Worm (Caenorhabditis elegans) whole organism, mixed stage, embryonic: ENCODE measurements around the gene Y53G8AM.6.
A peak's percentile ranks its signal among the peaks of the same experiment; 100 is the strongest.

Source experiments
- ceh-39 ChIP-seq: fragments of 150-350 bp; optimal IDR thresholded peaks from 2 replicates; lab custom pipeline; 2014; ENCODE audit warnings: missing biosample characterization, missing genetic modification characterization
- cnd-1 ChIP-seq: fragments of 200-800 bp; sonication (Bioruptor generic); optimal IDR thresholded peaks from 2 replicates; lab custom pipeline; 2018; ENCODE audit warnings: mild to moderate bottlenecking, missing genetic modification characterization, missing compliant biosample characterization
- elt-3 ChIP-seq: fragments of 150-350 bp; optimal IDR thresholded peaks from 2 replicates; lab custom pipeline; 2014; ENCODE audit warnings: missing biosample characterization, missing genetic modification characterization
- lin-13 ChIP-seq: fragments of 150-350 bp; optimal IDR thresholded peaks from 2 replicates; lab custom pipeline; 2014; ENCODE audit warnings: missing biosample characterization, missing genetic modification characterization
- lsy-2 ChIP-seq: fragments of 150-350 bp; optimal IDR thresholded peaks from 2 replicates; lab custom pipeline; 2014; ENCODE audit warnings: missing biosample characterization, missing genetic modification characterization
- mab-5 ChIP-seq: fragments of 150-350 bp; optimal IDR thresholded peaks from 2 replicates; lab custom pipeline; 2014; ENCODE audit warnings: missing biosample characterization, missing genetic modification characterization
- mep-1 ChIP-seq: fragments of 150-350 bp; optimal IDR thresholded peaks from 2 replicates; lab custom pipeline; 2017; ENCODE audit warnings: missing biosample characterization, missing genetic modification reagents, missing genetic modification characterization, inconsistent platforms
- nhr-237 ChIP-seq: fragments of 150-350 bp; optimal IDR thresholded peaks from 2 replicates; lab custom pipeline; 2014; ENCODE audit warnings: missing biosample characterization, missing genetic modification characterization
- unc-62 ChIP-seq: fragments of 150-350 bp; optimal IDR thresholded peaks from 2 replicates; lab custom pipeline; 2014; ENCODE audit warnings: missing biosample characterization, missing genetic modification reagents, missing genetic modification characterization

- TF ChIP-seq unc-62 (peak; percentile 72), cnd-1 (tag; lab: Kevin White, UChicago) (no peak), lsy-2 (tag; lab: Kevin White, UChicago) (peak; percentile 73), mep-1 (tag; lab: Kevin White, UChicago) (no peak), nhr-237 (tag; lab: Kevin White, UChicago) (peak; percentile 64), elt-3 (tag; lab: Kevin White, UChicago) (no peak), ceh-39 (tag; lab: Kevin White, UChicago) (peak; percentile 26), lin-13 (tag; lab: Kevin White, UChicago) (no peak), mab-5 (tag; lab: Kevin White, UChicago) (peak; percentile 69)
Observed at ce11 chrIII:3279304-3279703, 19.7 kb upstream of the Y53G8AM.6 start.
